Worm (Caenorhabditis elegans) whole organism, L1 larva: ENCODE results near the gene xbp-1.

Experiments used
- C04F5.9 ChIP-seq: sonication (generic microtip); optimal IDR thresholded peaks from 2 replicates; lab custom pipeline; 2016; ENCODE audit warnings: missing genetic modification characterization, missing compliant biosample characterization
- Y116A8C.19 ChIP-seq: sonication (generic microtip); optimal IDR thresholded peaks from 2 replicates; lab custom pipeline; 2016; ENCODE audit warnings: missing compliant biosample characterization, missing genetic modification characterization, borderline replicate concordance
- aha-1 ChIP-seq: fragments of 150-350 bp; optimal IDR thresholded peaks from 2 replicates; lab custom pipeline; 2014; ENCODE audit warnings: missing biosample characterization, missing genetic modification characterization
- dpl-1 ChIP-seq, 3 experiments: fragments of 150-350 bp in 2 of 3; sonication (generic microtip) in 1 of 3; optimal IDR thresholded peaks; 2 replicates each; lab custom pipeline; 2014 to 2017; ENCODE audit warnings: missing biosample characterization in 3 of 3, missing genetic modification characterization in 3 of 3, missing genetic modification reagents in 3 of 3
- elt-2 ChIP-seq: sonication (generic microtip); optimal IDR thresholded peaks from 2 replicates; lab custom pipeline; 2016; ENCODE audit warnings: missing genetic modification characterization, mild to moderate bottlenecking, inconsistent platforms, missing compliant biosample characterization, missing genetic modification reagents
- fos-1 ChIP-seq: fragments of 150-350 bp; optimal IDR thresholded peaks from 2 replicates; lab custom pipeline; 2014; ENCODE audit warnings: missing biosample characterization, missing genetic modification characterization
- nhr-85 ChIP-seq: sonication (generic microtip); peaks from one replicate; lab custom pipeline; 2016; ENCODE audit warnings: missing genetic modification characterization, inconsistent platforms, missing compliant biosample characterization
- tlp-1 ChIP-seq: fragments of 150-350 bp; optimal IDR thresholded peaks from 2 replicates; lab custom pipeline; 2014; ENCODE audit warnings: missing biosample characterization, missing genetic modification characterization
- zag-1 ChIP-seq: fragments of 150-350 bp; optimal IDR thresholded peaks from 2 replicates; lab custom pipeline; 2014; ENCODE audit warnings: missing biosample characterization, missing genetic modification characterization

DNA sequence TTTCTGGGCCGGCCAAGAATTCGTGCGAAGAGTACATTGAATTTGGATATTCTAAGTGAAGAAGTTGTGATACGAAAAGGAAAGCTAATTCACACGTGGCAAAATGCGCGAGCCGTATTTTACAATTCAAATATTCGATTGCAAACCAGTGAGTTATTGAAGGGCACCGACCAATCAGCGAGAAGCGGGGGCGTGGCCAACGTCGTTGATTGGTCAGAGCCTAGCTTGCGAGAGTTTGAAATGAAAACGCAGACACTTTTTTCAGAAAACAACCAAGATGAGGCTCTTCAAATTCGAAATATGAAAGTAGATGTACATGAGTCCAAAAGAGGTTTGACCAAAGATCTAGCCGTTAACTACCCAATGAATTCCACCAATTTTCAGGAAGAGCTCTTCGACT, 17.1 kb downstream of the xbp-1 start:
- no peak for TF ChIP-seq fos-1 (tag; lab: Kevin White, UChicago)
- TF ChIP-seq elt-2 (tag; lab: Kevin White, UChicago) = no peak
- TF ChIP-seq nhr-85 (tag; lab: Kevin White, UChicago) = no peak
- no peak for TF ChIP-seq tlp-1 (tag; lab: Kevin White, UChicago)
- TF ChIP-seq C04F5.9 (tag; lab: Kevin White, UChicago) = no peak
- no peak for TF ChIP-seq dpl-1 (GFP tag; optimal IDR thresholded peaks at IDR 0.05; lab: Kevin White, UChicago)
- no peak for TF ChIP-seq Y116A8C.19 (tag; lab: Kevin White, UChicago)
- no peak for TF ChIP-seq zag-1 (tag; lab: Kevin White, UChicago)
- TF ChIP-seq aha-1 = no peak
